5 fruit fly cellular contexts compared by ENCODE assay signal in the genomic region with DNA sequence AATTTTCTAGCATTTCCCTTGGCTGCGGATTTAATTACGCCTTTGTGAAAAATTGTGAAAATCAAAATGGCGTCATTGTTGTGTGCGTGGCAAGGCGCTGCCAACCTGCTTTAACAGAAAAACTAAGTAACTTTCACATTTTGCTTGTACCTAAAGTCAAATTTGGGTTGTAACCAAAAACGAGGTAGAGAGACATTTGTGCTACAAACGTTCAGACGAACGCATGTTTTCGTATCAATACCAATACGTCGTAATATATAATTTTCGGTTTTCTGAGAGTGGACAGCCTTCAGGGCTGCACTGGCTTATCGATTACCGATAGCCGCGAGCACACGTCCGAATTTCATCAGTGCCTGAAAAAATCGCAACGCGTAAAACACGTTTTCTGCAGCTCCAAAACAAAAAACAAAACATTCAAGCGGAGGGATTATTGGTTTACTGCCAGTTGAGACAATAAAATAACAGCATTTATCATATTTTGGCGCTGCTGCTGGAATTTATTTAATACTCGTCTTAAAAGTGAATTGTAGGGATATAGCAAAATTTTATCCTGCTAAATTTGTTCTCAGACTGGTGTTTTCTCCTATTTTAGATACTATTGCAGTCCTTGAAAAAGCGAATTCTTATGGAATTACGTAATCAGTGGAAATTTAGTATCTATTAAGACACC.
TF ChIP-seq lines count a peak whose summit lies in the region.

No protein-coding gene starts in this region.

- TF ChIP-seq CTCF in whole organism, embryonic (GFP tag; optimal IDR thresholded peaks at IDR 0.05; lab: Kevin White, UChicago): no peak

TF ChIP-seq in whole organism, adult, 20 proteins besides CTCF, POLR2A, EP300 and RAD21 (continues in another document):
- peak; percentile 9 for TF ChIP-seq tj (GFP tag; optimal IDR thresholded peaks at IDR 0.05; lab: Kevin White, UChicago)
- no peak for TF ChIP-seq CG33017 (tag; optimal IDR thresholded peaks at IDR 0.05; lab: Kevin White, UChicago)
- no peak for TF ChIP-seq cnc (optimal IDR thresholded peaks at IDR 0.05; lab: Kevin White, UChicago)
- peak; percentile 38 for TF ChIP-seq Clk (GFP tag; optimal IDR thresholded peaks at IDR 0.05; lab: Kevin White, UChicago)
- peak; percentile 63 for TF ChIP-seq CG5204 (GFP tag; optimal IDR thresholded peaks at IDR 0.05; lab: Kevin White, UChicago)
- TF ChIP-seq CG1620 (GFP tag; optimal IDR thresholded peaks at IDR 0.05; lab: Kevin White, UChicago): peak; percentile 51
- TF ChIP-seq CG12768 (GFP tag; optimal IDR thresholded peaks at IDR 0.05; lab: Kevin White, UChicago): peak; percentile 46
- TF ChIP-seq CG14711 (tag; optimal IDR thresholded peaks at IDR 0.05; lab: Kevin White, UChicago): no peak
- TF ChIP-seq bab1 (GFP tag; optimal IDR thresholded peaks at IDR 0.05; lab: Kevin White, UChicago): peak; percentile 29
- peak; percentile 0 for TF ChIP-seq cic (GFP tag; optimal IDR thresholded peaks at IDR 0.05; lab: Kevin White, UChicago)
- peak; percentile 65 for TF ChIP-seq CG7045 (GFP tag; optimal IDR thresholded peaks at IDR 0.05; lab: Kevin White, UChicago)
- no peak for TF ChIP-seq ovo (GFP tag; optimal IDR thresholded peaks at IDR 0.05; lab: Kevin White, UChicago)
- TF ChIP-seq Crg-1 (GFP tag; optimal IDR thresholded peaks at IDR 0.05; lab: Kevin White, UChicago): no peak
- peak; percentile 57 for TF ChIP-seq toe (GFP tag; optimal IDR thresholded peaks at IDR 0.05; lab: Kevin White, UChicago)
- peak; percentile 50 for TF ChIP-seq Mnt (GFP tag; optimal IDR thresholded peaks at IDR 0.05; lab: Kevin White, UChicago)
- peak; percentile 42 for TF ChIP-seq pad (GFP tag; optimal IDR thresholded peaks at IDR 0.05; lab: Kevin White, UChicago)

TF ChIP-seq in whole organism, embryonic, 481 proteins besides CTCF, POLR2A, EP300 and RAD21 (continues in another document):
- peak; percentile 57 for TF ChIP-seq CG3281 (GFP tag; optimal IDR thresholded peaks at IDR 0.05; lab: Kevin White, UChicago)
- no peak for TF ChIP-seq z (GFP tag; IDR thresholded peaks at IDR 0.05; lab: Robert Waterston, UW)
- TF ChIP-seq CG9876 (GFP tag; optimal IDR thresholded peaks at IDR 0.05; lab: Kevin White, UChicago): peak; percentile 61
- peak; percentile 48 for TF ChIP-seq Fer3 (tag; optimal IDR thresholded peaks at IDR 0.05; lab: Kevin White, UChicago)
- peak; percentile 78 for TF ChIP-seq repo (GFP tag; optimal IDR thresholded peaks at IDR 0.05; lab: Kevin White, UChicago)
- peak; percentile 24; the same call in 1 of the 2 replicates for TF ChIP-seq klu (GFP tag; IDR thresholded peaks at IDR 0.05; lab: Robert Waterston, UW)
- TF ChIP-seq TFAM (GFP tag; optimal IDR thresholded peaks at IDR 0.05; lab: Kevin White, UChicago): no peak
- peak; percentile 82 for TF ChIP-seq CG2120 (GFP tag; optimal IDR thresholded peaks at IDR 0.05; lab: Kevin White, UChicago)
- TF ChIP-seq CG32767 (GFP tag; IDR thresholded peaks at IDR 0.05; lab: Robert Waterston, UW): no peak; the same call in 1 of the 2 replicates
- peak; percentile 52 for TF ChIP-seq CG4820 (GFP tag; optimal IDR thresholded peaks at IDR 0.05; lab: Kevin White, UChicago)
- TF ChIP-seq CG6854 (GFP tag; optimal IDR thresholded peaks at IDR 0.05; lab: Kevin White, UChicago): no peak
- peak; percentile 71 for TF ChIP-seq CG2678 (tag; optimal IDR thresholded peaks at IDR 0.05; lab: Kevin White, UChicago)
- TF ChIP-seq Hr51 (GFP tag; optimal IDR thresholded peaks at IDR 0.05; lab: Kevin White, UChicago): peak; percentile 67 to 71
- peak; percentile 74 for TF ChIP-seq pho (GFP tag; optimal IDR thresholded peaks at IDR 0.05; lab: Kevin White, UChicago)
- TF ChIP-seq CG18619 (GFP tag; optimal IDR thresholded peaks at IDR 0.05; lab: Kevin White, UChicago): peak; percentile 64
- TF ChIP-seq Chrac-16 (GFP tag; optimal IDR thresholded peaks at IDR 0.05; lab: Kevin White, UChicago): peak; percentile 66
- peak; percentile 68 for TF ChIP-seq CG18011 (GFP tag; optimal IDR thresholded peaks at IDR 0.05; lab: Kevin White, UChicago)

TF ChIP-seq in whole organism, prepupa, 60 proteins besides CTCF, POLR2A, EP300 and RAD21 (continues in another document):
- TF ChIP-seq CG9139 (GFP tag; optimal IDR thresholded peaks at IDR 0.05; lab: Kevin White, UChicago): no peak
- TF ChIP-seq Hr4 (GFP tag; optimal IDR thresholded peaks at IDR 0.05; lab: Kevin White, UChicago): peak; percentile 67
- TF ChIP-seq CG6163 (GFP tag; IDR thresholded peaks at IDR 0.05; lab: Robert Waterston, UW): peak; percentile 82
- peak; percentile 56 for TF ChIP-seq CG11902 (GFP tag; optimal IDR thresholded peaks at IDR 0.05; lab: Kevin White, UChicago)
- TF ChIP-seq pdm3 (GFP tag; optimal IDR thresholded peaks at IDR 0.05; lab: Kevin White, UChicago): peak; percentile 76
- peak; percentile 29; the same call in 1 of the 2 replicates for TF ChIP-seq Gug (GFP tag; IDR thresholded peaks at IDR 0.05; lab: Robert Waterston, UW)
- no peak for TF ChIP-seq Lpt (GFP tag; optimal IDR thresholded peaks at IDR 0.05; lab: Kevin White, UChicago)
- TF ChIP-seq CG1621 (tag; optimal IDR thresholded peaks at IDR 0.05; lab: Kevin White, UChicago): peak; percentile 41
- TF ChIP-seq CG8319 (GFP tag; optimal IDR thresholded peaks at IDR 0.05; lab: Kevin White, UChicago): peak; percentile 46
- TF ChIP-seq fkh (GFP tag; optimal IDR thresholded peaks at IDR 0.05; lab: Kevin White, UChicago): no peak
- TF ChIP-seq CG3032 (tag; optimal IDR thresholded peaks at IDR 0.05; lab: Kevin White, UChicago): peak; percentile 70
- TF ChIP-seq CG6792 (GFP tag; optimal IDR thresholded peaks at IDR 0.05; lab: Kevin White, UChicago): peak; percentile 69
- peak; percentile 74 for TF ChIP-seq lz (GFP tag; optimal IDR thresholded peaks at IDR 0.05; lab: Kevin White, UChicago)
- TF ChIP-seq Blimp-1 (GFP tag; optimal IDR thresholded peaks at IDR 0.05; lab: Kevin White, UChicago): peak; percentile 58
- TF ChIP-seq spab (GFP tag; optimal IDR thresholded peaks at IDR 0.05; lab: Kevin White, UChicago): peak; percentile 30
- TF ChIP-seq CG10669 (GFP tag; optimal IDR thresholded peaks at IDR 0.05; lab: Kevin White, UChicago): peak; percentile 25
- TF ChIP-seq Sox14 (GFP tag; optimal IDR thresholded peaks at IDR 0.05; lab: Kevin White, UChicago): peak; percentile 79

TF ChIP-seq in whole organism, pupa, 21 proteins besides CTCF, POLR2A, EP300 and RAD21 (continues in another document):
- TF ChIP-seq Pif1B (GFP tag; optimal IDR thresholded peaks at IDR 0.05; lab: Kevin White, UChicago): peak; percentile 15
- TF ChIP-seq Snoo (tag; optimal IDR thresholded peaks at IDR 0.05; lab: Kevin White, UChicago): peak; percentile 12
- peak; percentile 55 for TF ChIP-seq CG8159 (tag; optimal IDR thresholded peaks at IDR 0.05; lab: Kevin White, UChicago)
- TF ChIP-seq CG32121 (GFP tag; IDR thresholded peaks at IDR 0.05; lab: Robert Waterston, UW): peak; percentile 59; the same call in 1 of the 2 replicates
- no peak for TF ChIP-seq EcR (GFP tag; optimal IDR thresholded peaks at IDR 0.05; lab: Kevin White, UChicago)
- TF ChIP-seq Ets98B (GFP tag; IDR thresholded peaks at IDR 0.05; lab: Robert Waterston, UW): peak; percentile 30; the same call in 1 of the 2 replicates
- TF ChIP-seq CG4496 (GFP tag; IDR thresholded peaks at IDR 0.05; lab: Robert Waterston, UW): peak; percentile 81
- no peak; the same call in 1 of the 2 replicates for TF ChIP-seq CG12605 (GFP tag; IDR thresholded peaks at IDR 0.05; lab: Robert Waterston, UW)
- no peak for TF ChIP-seq CG10348 (GFP tag; IDR thresholded peaks at IDR 0.05; lab: Robert Waterston, UW)
- TF ChIP-seq CG34367 (tag; optimal IDR thresholded peaks at IDR 0.05; lab: Kevin White, UChicago): peak; percentile 53
- TF ChIP-seq CG14655 (GFP tag; optimal IDR thresholded peaks at IDR 0.05; lab: Kevin White, UChicago): no peak
- peak; percentile 36; the same call in 1 of the 2 replicates for TF ChIP-seq rn (GFP tag; IDR thresholded peaks at IDR 0.05; lab: Robert Waterston, UW)
- peak; percentile 76; the same call in 2 of the 3 replicates for TF ChIP-seq fd96Ca (GFP tag; IDR thresholded peaks at IDR 0.05; lab: Robert Waterston, UW)
- TF ChIP-seq CG9948 (tag; optimal IDR thresholded peaks at IDR 0.05; lab: Kevin White, UChicago): peak; percentile 37
- TF ChIP-seq CG8301 (tag; optimal IDR thresholded peaks at IDR 0.05; lab: Kevin White, UChicago): peak; percentile 43
- no peak for TF ChIP-seq gl (tag; optimal IDR thresholded peaks at IDR 0.05; lab: Kevin White, UChicago)
- no peak for TF ChIP-seq D1 (tag; optimal IDR thresholded peaks at IDR 0.05; lab: Kevin White, UChicago)
- peak; percentile 38 for TF ChIP-seq CG17806 (tag; optimal IDR thresholded peaks at IDR 0.05; lab: Kevin White, UChicago)

TF ChIP-seq in whole organism, wandering third instar larva, 38 proteins besides CTCF, POLR2A, EP300 and RAD21 (continues in another document):
- TF ChIP-seq dl (GFP tag; optimal IDR thresholded peaks at IDR 0.05; lab: Kevin White, UChicago; ENCODE audit: insufficient read depth in 1 of 2, partially characterized antibody in 2 of 2) (no peak), dsf (GFP tag; optimal IDR thresholded peaks at IDR 0.05; lab: Kevin White, UChicago; ENCODE audit: borderline replicate concordance) (no peak), pan (optimal IDR thresholded peaks at IDR 0.05; lab: Kevin White, UChicago) (no peak), ey (GFP tag; optimal IDR thresholded peaks at IDR 0.05; lab: Kevin White, UChicago) (peak; percentile 73), foxo (GFP tag; optimal IDR thresholded peaks at IDR 0.05; lab: Kevin White, UChicago) (peak in 1 of 2 experiments; percentile 74), Myc (optimal IDR thresholded peaks at IDR 0.05; lab: Kevin White, UChicago) (peak; percentile 8), sage (GFP tag; optimal IDR thresholded peaks at IDR 0.05; lab: Kevin White, UChicago) (no peak), CG9705 (GFP tag; optimal IDR thresholded peaks at IDR 0.05; lab: Kevin White, UChicago) (peak; percentile 28), lola (GFP tag; optimal IDR thresholded peaks at IDR 0.05; lab: Kevin White, UChicago) (no peak), Dif (GFP tag; optimal IDR thresholded peaks at IDR 0.05; lab: Kevin White, UChicago; ENCODE audit: partially characterized antibody) (peak; percentile 58), HLH106 (tag; optimal IDR thresholded peaks at IDR 0.05; lab: Kevin White, UChicago) (peak; percentile 71), GATAd (GFP tag; optimal IDR thresholded peaks at IDR 0.05; lab: Kevin White, UChicago) (peak; percentile 23), br (GFP tag; optimal IDR thresholded peaks at IDR 0.05; lab: Kevin White, UChicago) (peak; percentile 64), dmrt93B (GFP tag; optimal IDR thresholded peaks at IDR 0.05; lab: Kevin White, UChicago) (peak; percentile 38), rgr (GFP tag; optimal IDR thresholded peaks at IDR 0.05; lab: Kevin White, UChicago) (peak; percentile 79), N (GFP tag; optimal IDR thresholded peaks at IDR 0.05; lab: Kevin White, UChicago) (no peak), Hr83 (GFP tag; optimal IDR thresholded peaks at IDR 0.05; lab: Kevin White, UChicago; ENCODE audit: poor library complexity, severe bottlenecking) (peak; percentile 73), fru (GFP tag; optimal IDR thresholded peaks at IDR 0.05; lab: Kevin White, UChicago) (peak; percentile 61), Rel (GFP tag; optimal IDR thresholded peaks at IDR 0.05; lab: Kevin White, UChicago) (no peak), Rel (tag; optimal IDR thresholded peaks at IDR 0.05; lab: Kevin White, UChicago) (peak; percentile 18)
